Fruit fly (Drosophila melanogaster): ENCODE measurements around the gene CG4022.

CG4022 gene

DNA sequence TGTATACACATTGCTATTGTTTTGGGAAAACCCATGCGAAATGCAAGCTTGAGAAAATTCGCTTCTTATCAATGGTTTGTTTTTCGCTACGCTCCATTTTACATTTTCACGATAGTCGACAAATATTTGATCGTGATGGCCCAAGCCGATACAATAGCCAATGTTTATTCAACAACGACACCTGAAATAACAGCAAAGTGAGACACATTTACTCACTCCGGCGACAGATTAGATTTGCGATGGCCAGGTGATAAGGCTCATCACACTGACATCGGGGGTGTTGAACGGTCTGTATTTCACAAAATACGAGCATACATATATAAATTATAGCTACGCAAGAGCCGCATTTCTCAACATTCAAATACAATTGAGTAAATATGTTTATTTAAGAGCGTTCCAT lies 13.5 kb downstream of the CG4022 start (continued):
- peak; percentile 24; the same call in 1 of the 2 replicates for TF ChIP-seq E2f1 (GFP tag; IDR thresholded peaks at IDR 0.05)

DNA sequence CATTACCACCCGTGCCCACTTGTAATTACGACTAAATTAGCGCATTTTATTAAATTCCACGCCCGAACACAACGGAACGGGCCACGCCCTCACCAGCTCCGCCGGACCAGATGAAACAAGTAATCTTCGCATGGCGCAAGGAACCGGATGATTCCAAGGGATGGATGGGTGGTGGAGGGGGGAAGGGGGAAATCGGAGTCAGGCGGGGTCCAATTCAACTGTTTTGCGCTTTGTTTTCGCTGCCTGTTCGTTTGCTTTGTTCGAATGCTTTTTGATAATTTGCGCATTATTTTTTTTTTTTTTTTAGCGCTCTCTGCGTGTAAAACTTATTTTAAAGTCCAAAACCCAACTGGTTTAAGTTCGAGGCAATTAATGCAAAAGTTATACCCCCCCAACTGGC lies 13.9 kb downstream of the CG4022 start:
- TF ChIP-seq Stat92E (GFP tag; optimal IDR thresholded peaks at IDR 0.05) (no peak), crol (GFP tag; IDR thresholded peaks at IDR 0.05) (peak; percentile 67), vnd (GFP tag; IDR thresholded peaks at IDR 0.05; ENCODE audit: partially characterized antibody) (0 out of 3 replicates have a peak, but pooled peaks have one; percentile 10), CG8290 (GFP tag; optimal IDR thresholded peaks at IDR 0.05) (no peak), CG8290 (tag; optimal IDR thresholded peaks at IDR 0.05) (peak in 1 of 2 experiments; percentile 21), chinmo (GFP tag; IDR thresholded peaks at IDR 0.05; ENCODE audit: partially characterized antibody) (peak; percentile 75; the same call in 1 of the 4 replicates)

DNA sequence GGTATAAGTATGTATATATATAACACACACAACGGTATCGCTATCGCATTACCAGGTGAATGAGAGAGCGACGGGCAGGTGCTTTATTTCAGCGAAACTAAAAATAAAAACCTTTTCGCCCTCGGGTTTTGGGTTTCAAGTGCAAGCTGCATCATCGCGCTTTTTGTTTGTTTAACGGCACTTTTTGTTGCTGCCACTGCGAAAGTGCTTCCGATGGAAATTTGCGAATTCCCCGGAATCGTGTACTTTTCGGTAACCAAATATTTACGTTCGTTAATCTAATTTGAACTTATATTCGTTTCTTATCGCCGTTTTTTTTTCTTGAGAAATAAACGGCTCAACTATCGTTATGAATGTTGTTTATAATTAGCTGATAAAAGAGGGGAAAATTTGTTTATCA lies 14.6 kb downstream of the CG4022 start:
- peak; percentile 82 for TF ChIP-seq exex (tag; optimal IDR thresholded peaks at IDR 0.05)
- no peak for TF ChIP-seq CG14965 (GFP tag; optimal IDR thresholded peaks at IDR 0.05; ENCODE audit: borderline replicate concordance)
- TF ChIP-seq otp (GFP tag; IDR thresholded peaks at IDR 0.05) = no peak
- TF ChIP-seq ATbp (GFP tag; optimal IDR thresholded peaks at IDR 0.05) = no peak
- TF ChIP-seq CG14441 (GFP tag; IDR thresholded peaks at IDR 0.05) = no peak
- peak; percentile 18 for TF ChIP-seq CG34376 (GFP tag; optimal IDR thresholded peaks at IDR 0.05)
- no peak for TF ChIP-seq CG13296 (GFP tag; optimal IDR thresholded peaks at IDR 0.05)
- TF ChIP-seq CG17802 (tag; optimal IDR thresholded peaks at IDR 0.05) = no peak
- no peak for TF ChIP-seq trh (GFP tag; optimal IDR thresholded peaks at IDR 0.05)
- peak; percentile 38 for TF ChIP-seq Vsx1 (GFP tag; optimal IDR thresholded peaks at IDR 0.05)
- TF ChIP-seq slbo (GFP tag; IDR thresholded peaks at IDR 0.05) = no peak
- TF ChIP-seq NfI (GFP tag; optimal IDR thresholded peaks at IDR 0.05) = no peak
- no peak for TF ChIP-seq nom (GFP tag; optimal IDR thresholded peaks at IDR 0.05)
- no peak for TF ChIP-seq CG2129 (GFP tag; IDR thresholded peaks at IDR 0.05; ENCODE audit: partially characterized antibody)
- TF ChIP-seq dimm (GFP tag; IDR thresholded peaks at IDR 0.05) = no peak

DNA sequence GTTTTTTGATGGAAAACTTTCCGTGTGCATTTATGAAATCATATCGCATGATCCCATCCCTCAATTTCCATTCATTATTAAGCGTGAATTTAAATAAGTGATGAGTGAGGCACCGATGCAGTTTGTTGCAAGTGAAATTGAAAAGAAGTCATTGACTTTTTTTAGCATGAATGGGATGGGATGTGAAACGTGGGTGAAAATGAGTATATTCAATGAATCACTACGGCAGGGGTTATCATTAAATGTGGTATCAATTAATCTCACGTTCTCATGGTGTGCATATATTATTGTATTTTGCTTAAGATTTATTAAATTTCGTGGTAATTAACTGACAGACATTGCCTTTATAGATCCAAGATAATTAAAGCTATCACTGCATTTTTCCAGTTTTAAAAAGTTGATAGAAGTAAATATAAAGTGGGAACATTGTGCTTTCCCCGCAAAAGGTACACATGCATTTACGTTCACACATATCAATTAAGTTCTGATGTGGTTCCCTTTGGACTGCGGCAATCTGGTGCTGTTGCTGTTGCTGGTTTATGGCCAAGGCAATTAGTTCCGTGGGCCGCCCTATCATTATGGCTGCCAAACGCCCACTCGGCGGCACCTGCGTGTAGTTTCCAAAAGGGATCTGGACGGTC lies 19.2 kb downstream of the CG4022 start:
- TF ChIP-seq BEAF-32 (GFP tag; optimal IDR thresholded peaks at IDR 0.05) (no peak), Atf6 (GFP tag; IDR thresholded peaks at IDR 0.05) (no peak), lmd (GFP tag; IDR thresholded peaks at IDR 0.05) (no peak), CG10209 (GFP tag; optimal IDR thresholded peaks at IDR 0.05) (no peak), CTCF (GFP tag; optimal IDR thresholded peaks at IDR 0.05) (no peak), CG4328 (GFP tag; optimal IDR thresholded peaks at IDR 0.05) (no peak), exex (tag; optimal IDR thresholded peaks at IDR 0.05) (peak; percentile 19), CG10462 (GFP tag; optimal IDR thresholded peaks at IDR 0.05) (no peak), sens (GFP tag) (peak; percentile 62), ato (GFP tag; IDR thresholded peaks at IDR 0.05; ENCODE audit: partially characterized antibody) (no peak)

DNA sequence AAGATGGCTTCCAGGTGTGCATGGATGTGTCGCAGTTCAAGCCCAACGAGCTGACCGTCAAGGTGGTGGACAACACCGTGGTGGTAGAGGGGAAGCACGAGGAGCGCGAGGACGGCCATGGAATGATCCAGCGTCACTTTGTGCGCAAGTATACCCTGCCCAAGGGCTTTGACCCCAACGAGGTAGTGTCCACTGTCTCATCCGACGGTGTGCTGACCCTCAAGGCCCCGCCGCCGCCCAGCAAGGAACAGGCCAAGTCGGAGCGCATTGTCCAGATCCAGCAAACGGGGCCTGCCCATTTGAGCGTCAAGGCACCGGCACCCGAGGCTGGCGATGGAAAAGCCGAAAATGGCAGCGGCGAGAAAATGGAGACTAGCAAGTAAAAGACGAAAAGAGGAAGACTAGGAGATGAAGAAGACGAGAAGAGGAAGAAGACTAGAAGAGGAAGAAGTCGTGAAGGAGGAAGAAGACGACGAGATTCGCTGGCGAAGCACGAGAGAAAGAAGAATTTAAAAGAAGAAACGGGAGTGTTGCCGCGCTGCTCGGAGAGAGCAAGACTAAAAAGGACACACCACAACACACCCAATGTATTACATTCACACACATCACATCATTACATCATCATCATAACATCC lies 26.1 kb downstream of the CG4022 start:
- TF ChIP-seq CG17385 (GFP tag; optimal IDR thresholded peaks at IDR 0.05) (peak; percentile 59), Med (GFP tag) (peak; percentile 44), tna (GFP tag; IDR thresholded peaks at IDR 0.05; ENCODE audit: partially characterized antibody) (no peak), vvl (GFP tag; IDR thresholded peaks at IDR 0.05) (0 out of 2 replicates have a peak, but pooled peaks have one; percentile 9), slbo (GFP tag; IDR thresholded peaks at IDR 0.05) (0 out of 2 replicates have a peak, but pooled peaks have one; percentile 16), corto (GFP tag; optimal IDR thresholded peaks at IDR 0.05) (no peak), kni (GFP tag; optimal IDR thresholded peaks at IDR 0.05) (peak; percentile 53)

All from whole organism, embryonic.